Fruit fly (Drosophila melanogaster) whole organism, embryonic: Measurements from ENCODE around the gene dachs.
A peak's percentile ranks its signal among the peaks of the same experiment; 100 is the strongest.

Source experiments
- Awh ChIP-seq: fragments of 200-800 bp; sonication (Bioruptor generic); IDR thresholded peaks from 2 replicates; pipeline ENCODE4, ENCODE4 v1.3.6; 2022; ENCODE audit warnings: missing biosample characterization, missing genetic modification characterization
- CG11085 ChIP-seq: fragments of 200-800 bp; sonication (Bioruptor generic); IDR thresholded peaks from 2 replicates; pipeline ENCODE4 v1.3.6; 2022; ENCODE audit warnings: missing biosample characterization, missing genetic modification characterization
- CG12659 ChIP-seq: fragments of 200-800 bp; sonication (Bioruptor generic); optimal IDR thresholded peaks from 3 replicates; lab custom pipeline; 2017; ENCODE audit warnings: mild to moderate bottlenecking, missing biosample characterization, missing genetic modification reagents, missing genetic modification characterization
- CG12744 ChIP-seq: fragments of 200-800 bp; sonication (Bioruptor generic); optimal IDR thresholded peaks from 2 replicates; lab custom pipeline; 2016; ENCODE audit warnings: missing biosample characterization, missing genetic modification characterization
- CG13624 ChIP-seq: fragments of 200-800 bp; sonication (Bioruptor generic); optimal IDR thresholded peaks from 2 replicates; lab custom pipeline; 2016; ENCODE audit warnings: missing biosample characterization, missing genetic modification characterization
- CG14050 ChIP-seq: fragments of 200-800 bp; sonication (Bioruptor generic); IDR thresholded peaks from 3 replicates; pipeline ENCODE4 v1.3.6; 2022; ENCODE audit warnings: missing biosample characterization, missing genetic modification characterization
- CG15601 ChIP-seq: fragments of 200-800 bp; sonication (Bioruptor generic); optimal IDR thresholded peaks from 3 replicates; lab custom pipeline; 2019; ENCODE audit warnings: missing biosample characterization, mild to moderate bottlenecking, missing genetic modification characterization, moderate library complexity
- CG1792 ChIP-seq: fragments of 200-800 bp; sonication (Bioruptor generic); optimal IDR thresholded peaks from 2 replicates; lab custom pipeline; 2016; ENCODE audit warnings: missing biosample characterization, missing genetic modification characterization
- CG2129 ChIP-seq: fragments of 200-800 bp; sonication (Bioruptor generic); IDR thresholded peaks from 2 replicates; pipeline ENCODE4 v1.3.6; 2022; ENCODE audit warnings: missing biosample characterization, missing genetic modification characterization; ENCODE audit not compliant: partially characterized antibody
- CG34224 ChIP-seq: fragments of 200-800 bp; sonication (Bioruptor generic); IDR thresholded peaks from 3 replicates; pipeline ENCODE4 v1.3.6; 2022; ENCODE audit warnings: missing biosample characterization, missing genetic modification characterization; ENCODE audit not compliant: partially characterized antibody
- CG4328 ChIP-seq: fragments of 200-800 bp; sonication (Bioruptor generic); optimal IDR thresholded peaks from 3 replicates; lab custom pipeline; 2017; ENCODE audit warnings: missing biosample characterization, missing genetic modification reagents, missing genetic modification characterization
- CG7357 ChIP-seq: fragments of 200-800 bp; sonication (Bioruptor generic); IDR thresholded peaks from 3 replicates; pipeline ENCODE4 v1.3.6; 2022; ENCODE audit warnings: missing biosample characterization, missing genetic modification characterization
- CG8944 ChIP-seq: fragments of 200-800 bp; sonication (Bioruptor generic); optimal IDR thresholded peaks from 3 replicates; lab custom pipeline; 2016; ENCODE audit warnings: missing biosample characterization, missing genetic modification characterization
- CG9437 ChIP-seq: fragments of 200-800 bp; sonication (Bioruptor generic); optimal IDR thresholded peaks from 2 replicates; lab custom pipeline; 2018; ENCODE audit warnings: missing biosample characterization, mild to moderate bottlenecking, missing genetic modification characterization
- CG9797 ChIP-seq: fragments of 200-800 bp; sonication (Bioruptor generic); optimal IDR thresholded peaks from 3 replicates; lab custom pipeline; 2018; ENCODE audit warnings: missing biosample characterization, mild to moderate bottlenecking, missing genetic modification characterization
- CG9817 ChIP-seq: fragments of 200-800 bp; sonication (Bioruptor generic); optimal IDR thresholded peaks from 2 replicates; lab custom pipeline; 2018; ENCODE audit warnings: missing biosample characterization, mild to moderate bottlenecking, missing genetic modification characterization, moderate library complexity
- Chrac-16 ChIP-seq: fragments of 200-800 bp; sonication (Bioruptor generic); optimal IDR thresholded peaks from 3 replicates; lab custom pipeline; 2016; ENCODE audit warnings: missing biosample characterization, missing genetic modification characterization
- CoRest ChIP-seq: fragments of 200-800 bp; sonication (Bioruptor generic); optimal IDR thresholded peaks from 3 replicates; lab custom pipeline; 2018; ENCODE audit warnings: missing biosample characterization, mild to moderate bottlenecking, missing genetic modification characterization, moderate library complexity
- Elba2 ChIP-seq: fragments of 200-800 bp; sonication (Bioruptor generic); optimal IDR thresholded peaks from 3 replicates; lab custom pipeline; 2016; ENCODE audit warnings: missing biosample characterization, missing genetic modification characterization
- Ets65A ChIP-seq: fragments of 200-800 bp; sonication (Bioruptor generic); peaks from one replicate; lab custom pipeline; 2016; ENCODE audit warnings: missing biosample characterization, missing genetic modification characterization
- Fer3 ChIP-seq: fragments of 200-800 bp; sonication (Bioruptor generic); optimal IDR thresholded peaks from 2 replicates; lab custom pipeline; 2018; ENCODE audit warnings: missing biosample characterization, mild to moderate bottlenecking, missing genetic modification characterization, moderate library complexity
- Gsc ChIP-seq: fragments of 200-800 bp; sonication (Bioruptor generic); IDR thresholded peaks from 2 replicates; pipeline ENCODE4 v1.3.6; 2022; ENCODE audit warnings: missing biosample characterization, missing genetic modification characterization
- HHEX ChIP-seq: fragments of 200-800 bp; sonication (Bioruptor generic); optimal IDR thresholded peaks from 3 replicates; lab custom pipeline; 2017; ENCODE audit warnings: missing biosample characterization, mild to moderate bottlenecking, missing genetic modification characterization, missing genetic modification reagents
- HLH3B ChIP-seq: fragments of 200-800 bp; sonication (Bioruptor generic); IDR thresholded peaks from 2 replicates; pipeline ENCODE4 v1.3.6; 2022; ENCODE audit warnings: missing biosample characterization, missing genetic modification characterization
- HLH4C ChIP-seq: fragments of 200-800 bp; sonication (Bioruptor generic); IDR thresholded peaks from 3 replicates; pipeline ENCODE4 v1.3.6; 2022; ENCODE audit warnings: missing biosample characterization, missing genetic modification characterization; ENCODE audit not compliant: partially characterized antibody
- Hmx ChIP-seq: fragments of 200-800 bp; sonication (Bioruptor generic); optimal IDR thresholded peaks from 2 replicates; lab custom pipeline; 2016; ENCODE audit warnings: missing biosample characterization, missing genetic modification characterization
- Oaz ChIP-seq: fragments of 200-800 bp; sonication (Bioruptor generic); IDR thresholded peaks from 2 replicates; pipeline ENCODE4 v1.3.6; 2022; ENCODE audit warnings: missing biosample characterization, missing genetic modification characterization
- PHDP ChIP-seq: fragments of 200-800 bp; sonication (Bioruptor generic); optimal IDR thresholded peaks from 3 replicates; lab custom pipeline; 2018; ENCODE audit warnings: missing biosample characterization, mild to moderate bottlenecking, missing genetic modification characterization, moderate library complexity
- Spps ChIP-seq: fragments of 200-800 bp; sonication (Bioruptor generic); optimal IDR thresholded peaks from 2 replicates; lab custom pipeline; 2018; ENCODE audit warnings: missing biosample characterization, mild to moderate bottlenecking, missing genetic modification characterization
- Stat92E ChIP-seq, 3 experiments: fragments of >200 bp in 2 of 3; fragments of 200-800 bp in 1 of 3; sonication (Bioruptor generic) in 1 of 3; optimal IDR thresholded peaks; 2 replicates each; lab custom pipeline; 2017 to 2019; ENCODE audit warnings: missing biosample characterization in 3 of 3, missing genetic modification characterization in 3 of 3, mild to moderate bottlenecking in 1 of 3, moderate library complexity in 1 of 3
- Taf1 ChIP-seq: fragments of 200-800 bp; sonication (Bioruptor generic); IDR thresholded peaks from 2 replicates; pipeline ENCODE4 v1.3.6; 2022; ENCODE audit warnings: missing biosample characterization, missing genetic modification characterization
- ac ChIP-seq: fragments of 200-800 bp; sonication (Bioruptor generic); optimal IDR thresholded peaks from 3 replicates; lab custom pipeline; 2017; ENCODE audit warnings: missing biosample characterization, mild to moderate bottlenecking, missing genetic modification characterization
- amos ChIP-seq: fragments of 200-800 bp; sonication (Bioruptor generic); IDR thresholded peaks from 2 replicates; pipeline ENCODE4 v1.3.6; 2022; ENCODE audit warnings: missing biosample characterization, missing genetic modification characterization; ENCODE audit not compliant: partially characterized antibody
- ara ChIP-seq: fragments of 200-800 bp; sonication (Bioruptor generic); IDR thresholded peaks from 2 replicates; pipeline ENCODE4 v1.3.6; 2022; ENCODE audit warnings: missing biosample characterization, missing genetic modification characterization
- ems ChIP-seq: fragments of 200-800 bp; sonication (Bioruptor generic); optimal IDR thresholded peaks from 3 replicates; lab custom pipeline; 2016; ENCODE audit warnings: missing biosample characterization, missing genetic modification characterization
- gt ChIP-seq: fragments of 200-800 bp; sonication (Bioruptor generic); IDR thresholded peaks from 2 replicates; pipeline ENCODE4 v1.3.6; 2022; ENCODE audit warnings: missing biosample characterization, missing genetic modification characterization
- kah ChIP-seq: fragments of 200-800 bp; sonication (Bioruptor generic); optimal IDR thresholded peaks from 2 replicates; lab custom pipeline; 2018; ENCODE audit warnings: missing biosample characterization, mild to moderate bottlenecking, missing genetic modification characterization
- maf-S ChIP-seq: fragments of 200-800 bp; sonication (Bioruptor generic); optimal IDR thresholded peaks from 2 replicates; lab custom pipeline; 2016; ENCODE audit warnings: missing biosample characterization, missing genetic modification characterization
- nerfin-2 ChIP-seq: fragments of 200-800 bp; sonication (Bioruptor generic); IDR thresholded peaks from 2 replicates; pipeline ENCODE4 v1.3.6; 2022; ENCODE audit warnings: missing biosample characterization, missing genetic modification characterization; ENCODE audit not compliant: partially characterized antibody
- odd ChIP-seq: fragments of 200-800 bp; sonication (Bioruptor generic); optimal IDR thresholded peaks from 2 replicates; lab custom pipeline; 2017; ENCODE audit warnings: missing biosample characterization, mild to moderate bottlenecking, missing genetic modification characterization
- pho ChIP-seq: fragments of 200-800 bp; sonication (Bioruptor generic); optimal IDR thresholded peaks from 2 replicates; lab custom pipeline; 2016; ENCODE audit warnings: missing biosample characterization, missing genetic modification characterization
- pnt ChIP-seq: fragments of 200-800 bp; sonication (Bioruptor generic); optimal IDR thresholded peaks from 3 replicates; lab custom pipeline; 2016; ENCODE audit warnings: missing biosample characterization, missing genetic modification characterization
- pzg ChIP-seq: fragments of 200-800 bp; sonication (Bioruptor generic); optimal IDR thresholded peaks from 3 replicates; lab custom pipeline; 2018; ENCODE audit warnings: missing biosample characterization, mild to moderate bottlenecking, missing genetic modification characterization, moderate library complexity
- row ChIP-seq: fragments of 200-800 bp; sonication (Bioruptor generic); IDR thresholded peaks from 3 replicates; pipeline ENCODE4 v1.3.6; 2022; ENCODE audit warnings: missing biosample characterization, missing genetic modification characterization
- slp2 ChIP-seq: fragments of 200-800 bp; sonication (Bioruptor generic); optimal IDR thresholded peaks from 2 replicates; lab custom pipeline; 2016; ENCODE audit warnings: missing biosample characterization, missing genetic modification characterization
- stc ChIP-seq: fragments of 200-800 bp; sonication (Bioruptor generic); IDR thresholded peaks from 2 replicates; pipeline ENCODE4 v1.3.6; 2022; ENCODE audit warnings: missing biosample characterization, missing genetic modification characterization
- trem ChIP-seq: fragments of 200-800 bp; optimal IDR thresholded peaks from 3 replicates; lab custom pipeline; 2019; ENCODE audit warnings: missing biosample characterization, mild to moderate bottlenecking, missing genetic modification characterization, moderate library complexity
- tx ChIP-seq: fragments of 200-800 bp; sonication (Bioruptor generic); optimal IDR thresholded peaks from 2 replicates; lab custom pipeline; 2016; ENCODE audit warnings: missing biosample characterization, missing genetic modification characterization
- usp ChIP-seq: fragments of >200 bp; optimal IDR thresholded peaks from 2 replicates; lab custom pipeline; 2017; ENCODE audit warnings: missing biosample characterization, missing genetic modification characterization
- vnd ChIP-seq: fragments of 200-800 bp; sonication (Bioruptor generic); IDR thresholded peaks from 3 replicates; pipeline ENCODE4 v1.3.6; 2022; ENCODE audit warnings: missing biosample characterization, missing genetic modification characterization; ENCODE audit not compliant: partially characterized antibody
- vvl ChIP-seq: fragments of 200-800 bp; sonication (Bioruptor generic); IDR thresholded peaks from 2 replicates; pipeline ENCODE4 v1.3.6; 2022; ENCODE audit warnings: missing biosample characterization, missing genetic modification characterization
- zf30C ChIP-seq: fragments of 200-800 bp; sonication (Bioruptor generic); optimal IDR thresholded peaks from 3 replicates; lab custom pipeline; 2018; ENCODE audit warnings: missing biosample characterization, mild to moderate bottlenecking, missing genetic modification characterization

Gene dachs

dm6 chr2L:8471667-8472066 lies 5.0 kb downstream of the dachs start (continued):
- TF ChIP-seq Hmx (GFP tag; lab: Kevin White, UChicago) = no peak
- TF ChIP-seq vvl = 0 out of 2 replicates have a peak, but pooled peaks have one; percentile 20
- TF ChIP-seq CG4328 (GFP tag; lab: Kevin White, UChicago) = no peak
- TF ChIP-seq usp (GFP tag; lab: Kevin White, UChicago) = no peak
- TF ChIP-seq Chrac-16 (GFP tag; lab: Kevin White, UChicago) = no peak
- no peak for TF ChIP-seq pho (GFP tag; lab: Kevin White, UChicago)
- no peak for TF ChIP-seq CG9797 (GFP tag; lab: Kevin White, UChicago)
- TF ChIP-seq odd = no peak
- TF ChIP-seq maf-S (GFP tag; lab: Kevin White, UChicago) = no peak
- TF ChIP-seq Spps (tag; lab: Kevin White, UChicago) = peak; percentile 38
- no peak; the same call in 1 of the 2 replicates for TF ChIP-seq HLH3B (GFP tag; lab: Robert Waterston, UW)
- no peak for TF ChIP-seq CG15601 (tag; lab: Kevin White, UChicago)
- no peak for TF ChIP-seq nerfin-2 (GFP tag; lab: Robert Waterston, UW)
- TF ChIP-seq CG11085 (GFP tag; lab: Robert Waterston, UW) = no peak
- TF ChIP-seq Stat92E (GFP tag; optimal IDR thresholded peaks at IDR 0.05; lab: Kevin White, UChicago) = no peak
- no peak for TF ChIP-seq ara
- no peak for TF ChIP-seq stc (GFP tag; lab: Robert Waterston, UW)
- no peak for TF ChIP-seq tx (GFP tag; lab: Kevin White, UChicago)
- no peak for TF ChIP-seq HLH4C (GFP tag; lab: Robert Waterston, UW)
- no peak for TF ChIP-seq CG8944 (GFP tag; lab: Kevin White, UChicago)
- TF ChIP-seq PHDP (tag; lab: Kevin White, UChicago) = peak; percentile 15
- no peak for TF ChIP-seq Oaz (GFP tag; lab: Robert Waterston, UW)
- no peak for TF ChIP-seq zf30C
- no peak for TF ChIP-seq CG2129 (GFP tag; lab: Robert Waterston, UW)
- TF ChIP-seq kah (GFP tag; lab: Kevin White, UChicago) = no peak
- no peak for TF ChIP-seq CG14050
- no peak for TF ChIP-seq ems (GFP tag; lab: Kevin White, UChicago)
- no peak for TF ChIP-seq Fer3
- no peak for TF ChIP-seq Ets65A (GFP tag; lab: Kevin White, UChicago)
- TF ChIP-seq Gsc (GFP tag; lab: Robert Waterston, UW) = no peak
- TF ChIP-seq CG12744 = no peak
- TF ChIP-seq CG34224 = no peak
- TF ChIP-seq trem (tag; lab: Kevin White, UChicago) = peak; percentile 49
- TF ChIP-seq Taf1 (GFP tag; lab: Robert Waterston, UW) = no peak
- 0 out of 2 replicates have a peak, but pooled peaks have one; percentile 15 for TF ChIP-seq Awh
- peak; percentile 50 for TF ChIP-seq row (GFP tag; lab: Robert Waterston, UW)
- TF ChIP-seq gt (GFP tag; lab: Robert Waterston, UW) = no peak
- no peak for TF ChIP-seq Elba2 (GFP tag; lab: Kevin White, UChicago)
- no peak for TF ChIP-seq CG13624
- TF ChIP-seq CG12659 (GFP tag; lab: Kevin White, UChicago) = no peak
- TF ChIP-seq vnd (GFP tag; lab: Robert Waterston, UW) = no peak
- no peak for TF ChIP-seq CG7357 (GFP tag; lab: Robert Waterston, UW)
- no peak for TF ChIP-seq slp2 (GFP tag; lab: Kevin White, UChicago)
- no peak for TF ChIP-seq ac
- peak; percentile 9 for TF ChIP-seq CG9437
- TF ChIP-seq pnt = no peak
- no peak for TF ChIP-seq CG1792
- TF ChIP-seq pzg (GFP tag; lab: Kevin White, UChicago) = no peak
- TF ChIP-seq amos (GFP tag; lab: Robert Waterston, UW) = no peak
- TF ChIP-seq CoRest (tag; lab: Kevin White, UChicago) = peak; percentile 32
- TF ChIP-seq HHEX (GFP tag; lab: Kevin White, UChicago) = no peak
- TF ChIP-seq CG9817 (tag; lab: Kevin White, UChicago) = no peak
